Fruit fly (Drosophila melanogaster) whole organism, embryonic: ENCODE data around the gene Lrch.

Experiments
- Antp ChIP-seq: fragments of 200-800 bp; sonication (Bioruptor generic); optimal IDR thresholded peaks from 3 replicates; lab custom pipeline; 2016; ENCODE audit warnings: missing biosample characterization, missing genetic modification characterization
- BEAF-32 ChIP-seq: fragments of 200-800 bp; sonication (Bioruptor generic); optimal IDR thresholded peaks from 3 replicates; lab custom pipeline; 2017; ENCODE audit warnings: missing biosample characterization, missing genetic modification characterization, mild to moderate bottlenecking, moderate library complexity, missing genetic modification reagents
- CG11085 ChIP-seq: fragments of 200-800 bp; sonication (Bioruptor generic); IDR thresholded peaks from 2 replicates; pipeline ENCODE4 v1.3.6; 2022; ENCODE audit warnings: missing biosample characterization, missing genetic modification characterization
- CG12744 ChIP-seq: fragments of 200-800 bp; sonication (Bioruptor generic); optimal IDR thresholded peaks from 2 replicates; lab custom pipeline; 2016; ENCODE audit warnings: missing biosample characterization, missing genetic modification characterization
- CG15011 ChIP-seq: fragments of 200-800 bp; sonication (Bioruptor generic); optimal IDR thresholded peaks from 3 replicates; lab custom pipeline; 2018; ENCODE audit warnings: missing biosample characterization, mild to moderate bottlenecking, missing genetic modification characterization
- CG1602 ChIP-seq: fragments of 200-800 bp; sonication (Bioruptor generic); optimal IDR thresholded peaks from 3 replicates; lab custom pipeline; 2016; ENCODE audit warnings: missing biosample characterization, missing genetic modification characterization
- CG17612 ChIP-seq: fragments of 200-800 bp; sonication (Bioruptor generic); IDR thresholded peaks from 2 replicates; pipeline ENCODE4 v1.3.6; 2022; ENCODE audit warnings: missing biosample characterization, missing genetic modification characterization
- CG30020 ChIP-seq: fragments of 200-800 bp; optimal IDR thresholded peaks from 2 replicates; lab custom pipeline; 2019; ENCODE audit warnings: missing biosample characterization, mild to moderate bottlenecking, missing genetic modification characterization, moderate library complexity
- CG30403 ChIP-seq: fragments of 200-800 bp; sonication (Bioruptor generic); optimal IDR thresholded peaks from 3 replicates; lab custom pipeline; 2016; ENCODE audit warnings: missing biosample characterization, missing genetic modification characterization
- CG3163 ChIP-seq: fragments of 200-800 bp; sonication (Bioruptor generic); optimal IDR thresholded peaks from 3 replicates; lab custom pipeline; 2016; ENCODE audit warnings: missing biosample characterization, missing genetic modification characterization
- CG3281 ChIP-seq: fragments of 200-800 bp; sonication (Bioruptor generic); optimal IDR thresholded peaks from 3 replicates; lab custom pipeline; 2017; ENCODE audit warnings: missing biosample characterization, mild to moderate bottlenecking, missing genetic modification characterization
- CG6654 ChIP-seq: fragments of 200-800 bp; sonication (Bioruptor generic); optimal IDR thresholded peaks from 2 replicates; lab custom pipeline; 2017; ENCODE audit warnings: missing biosample characterization, mild to moderate bottlenecking, missing genetic modification characterization
- CG8359 ChIP-seq: fragments of 200-800 bp; sonication (Bioruptor generic); optimal IDR thresholded peaks from 2 replicates; lab custom pipeline; 2017; ENCODE audit warnings: missing biosample characterization, mild to moderate bottlenecking, missing genetic modification characterization, borderline replicate concordance
- CG8944 ChIP-seq: fragments of 200-800 bp; sonication (Bioruptor generic); optimal IDR thresholded peaks from 3 replicates; lab custom pipeline; 2016; ENCODE audit warnings: missing biosample characterization, missing genetic modification characterization
- CG9437 ChIP-seq: fragments of 200-800 bp; sonication (Bioruptor generic); optimal IDR thresholded peaks from 2 replicates; lab custom pipeline; 2018; ENCODE audit warnings: missing biosample characterization, mild to moderate bottlenecking, missing genetic modification characterization
- CG9727 ChIP-seq: fragments of 200-800 bp; sonication (Bioruptor generic); optimal IDR thresholded peaks from 3 replicates; lab custom pipeline; 2017; ENCODE audit warnings: missing biosample characterization, mild to moderate bottlenecking, missing genetic modification characterization
- CG9817 ChIP-seq: fragments of 200-800 bp; sonication (Bioruptor generic); optimal IDR thresholded peaks from 2 replicates; lab custom pipeline; 2018; ENCODE audit warnings: missing biosample characterization, mild to moderate bottlenecking, missing genetic modification characterization, moderate library complexity
- Chrac-16 ChIP-seq: fragments of 200-800 bp; sonication (Bioruptor generic); optimal IDR thresholded peaks from 3 replicates; lab custom pipeline; 2016; ENCODE audit warnings: missing biosample characterization, missing genetic modification characterization
- Dbx ChIP-seq: fragments of 200-800 bp; sonication (Bioruptor generic); IDR thresholded peaks from 3 replicates; pipeline ENCODE4 v1.3.6; 2022; ENCODE audit warnings: missing biosample characterization, missing genetic modification characterization
- Dp ChIP-seq: fragments of 200-800 bp; sonication (Bioruptor generic); optimal IDR thresholded peaks from 2 replicates; lab custom pipeline; 2018; ENCODE audit warnings: missing biosample characterization, mild to moderate bottlenecking, missing genetic modification characterization, moderate library complexity
- HLH54F ChIP-seq: fragments of 200-800 bp; sonication (Bioruptor generic); optimal IDR thresholded peaks from 3 replicates; lab custom pipeline; 2016; ENCODE audit warnings: missing biosample characterization, missing genetic modification characterization
- Lhr ChIP-seq: fragments of 200-800 bp; sonication (Bioruptor generic); optimal IDR thresholded peaks from 3 replicates; lab custom pipeline; 2017; ENCODE audit warnings: mild to moderate bottlenecking, missing biosample characterization, missing genetic modification reagents, missing genetic modification characterization
- Mes4 ChIP-seq: fragments of 200-800 bp; sonication (Bioruptor generic); optimal IDR thresholded peaks from 2 replicates; lab custom pipeline; 2016; ENCODE audit warnings: missing biosample characterization, missing genetic modification characterization
- Nf-YC ChIP-seq: fragments of 200-800 bp; optimal IDR thresholded peaks from 3 replicates; lab custom pipeline; 2019; ENCODE audit warnings: missing biosample characterization, mild to moderate bottlenecking, missing genetic modification characterization, moderate library complexity
- Usf ChIP-seq: fragments of 200-800 bp; sonication (Bioruptor generic); optimal IDR thresholded peaks from 2 replicates; lab custom pipeline; 2017; ENCODE audit warnings: missing genotype, missing biosample characterization, missing genetic modification characterization
- al ChIP-seq: fragments of 200-800 bp; sonication (Bioruptor generic); IDR thresholded peaks from 2 replicates; pipeline ENCODE4 v1.3.6; 2022; ENCODE audit warnings: missing biosample characterization, missing genetic modification characterization
- chn ChIP-seq: fragments of 200-800 bp; sonication (Bioruptor generic); optimal IDR thresholded peaks from 2 replicates; lab custom pipeline; 2016; ENCODE audit warnings: missing biosample characterization, missing genetic modification characterization
- dati ChIP-seq: fragments of 200-800 bp; sonication (Bioruptor generic); IDR thresholded peaks from 2 replicates; pipeline ENCODE4 v1.3.6; 2022; ENCODE audit warnings: missing biosample characterization, missing genetic modification characterization
- fd102C ChIP-seq: fragments of 200-800 bp; sonication (Bioruptor generic); optimal IDR thresholded peaks from 2 replicates; lab custom pipeline; 2018; ENCODE audit warnings: missing biosample characterization, mild to moderate bottlenecking, missing genetic modification characterization, moderate library complexity
- ftz-f1 ChIP-seq: fragments of 200-800 bp; sonication (Bioruptor generic); optimal IDR thresholded peaks from 2 replicates; lab custom pipeline; 2016; ENCODE audit warnings: missing biosample characterization, missing genetic modification characterization
- gce ChIP-seq: fragments of 200-800 bp; sonication (Bioruptor generic); IDR thresholded peaks from 3 replicates; pipeline ENCODE4 v1.3.6; 2022; ENCODE audit warnings: missing biosample characterization, missing genetic modification characterization
- gem ChIP-seq: fragments of 200-800 bp; sonication (Bioruptor generic); optimal IDR thresholded peaks from 2 replicates; lab custom pipeline; 2019; ENCODE audit warnings: missing biosample characterization, mild to moderate bottlenecking, missing genetic modification characterization, moderate library complexity
- ham ChIP-seq: fragments of 200-800 bp; sonication (Bioruptor generic); IDR thresholded peaks from 2 replicates; pipeline ENCODE4 v1.3.6; 2022; ENCODE audit warnings: missing biosample characterization, missing genetic modification characterization
- ind ChIP-seq: fragments of 200-800 bp; sonication (Bioruptor generic); optimal IDR thresholded peaks from 3 replicates; lab custom pipeline; 2016; ENCODE audit warnings: missing biosample characterization, missing genetic modification characterization
- mld ChIP-seq: fragments of 200-800 bp; sonication (Bioruptor generic); IDR thresholded peaks from 3 replicates; pipeline ENCODE4 v1.3.6; 2022; ENCODE audit warnings: missing biosample characterization, missing genetic modification characterization; ENCODE audit not compliant: partially characterized antibody
- nmo ChIP-seq: fragments of 200-800 bp; sonication (Bioruptor generic); optimal IDR thresholded peaks from 2 replicates; lab custom pipeline; 2018; ENCODE audit warnings: missing biosample characterization, mild to moderate bottlenecking, missing genetic modification characterization, moderate library complexity
- otp ChIP-seq: fragments of 200-800 bp; sonication (Bioruptor generic); IDR thresholded peaks from 3 replicates; pipeline ENCODE4, ENCODE4 v1.3.6; 2022; ENCODE audit warnings: missing biosample characterization, missing genetic modification characterization
- pb ChIP-seq: fragments of 200-800 bp; sonication (Bioruptor generic); optimal IDR thresholded peaks from 3 replicates; lab custom pipeline; 2016; ENCODE audit warnings: missing biosample characterization, missing genetic modification characterization
- pnt ChIP-seq: fragments of 200-800 bp; sonication (Bioruptor generic); optimal IDR thresholded peaks from 3 replicates; lab custom pipeline; 2016; ENCODE audit warnings: missing biosample characterization, missing genetic modification characterization
- pros ChIP-seq: fragments of 200-800 bp; sonication (Bioruptor generic); optimal IDR thresholded peaks from 3 replicates; lab custom pipeline; 2019; ENCODE audit warnings: missing biosample characterization, mild to moderate bottlenecking, missing genetic modification characterization, moderate library complexity
- psq ChIP-seq: fragments of 200-800 bp; sonication (Bioruptor generic); optimal IDR thresholded peaks from 2 replicates; lab custom pipeline; 2017; ENCODE audit warnings: missing biosample characterization, missing genetic modification characterization
- pzg ChIP-seq: fragments of 200-800 bp; sonication (Bioruptor generic); optimal IDR thresholded peaks from 3 replicates; lab custom pipeline; 2018; ENCODE audit warnings: missing biosample characterization, mild to moderate bottlenecking, missing genetic modification characterization, moderate library complexity
- sna ChIP-seq: fragments of 200-800 bp; sonication (Bioruptor generic); IDR thresholded peaks from 2 replicates; pipeline ENCODE4 v1.3.6; 2022; ENCODE audit warnings: missing biosample characterization, missing genetic modification characterization; ENCODE audit not compliant: partially characterized antibody
- tgo ChIP-seq: fragments of 200-800 bp; sonication (Bioruptor generic); IDR thresholded peaks from 3 replicates; pipeline ENCODE4 v1.3.6; 2022; ENCODE audit warnings: missing biosample characterization, missing genetic modification characterization
- tin ChIP-seq: fragments of 200-800 bp; sonication (Bioruptor generic); optimal IDR thresholded peaks from 3 replicates; lab custom pipeline; 2016; ENCODE audit warnings: missing biosample characterization, missing genetic modification characterization
- ttk ChIP-seq: fragments of 200-800 bp; sonication (Bioruptor generic); IDR thresholded peaks from 2 replicates; pipeline ENCODE4 v2.1.2; 2022; ENCODE audit warnings: missing biosample characterization, missing genetic modification characterization
- unc-4 ChIP-seq: fragments of 200-800 bp; sonication (Bioruptor generic); IDR thresholded peaks from 2 replicates; pipeline ENCODE4 v1.3.6; 2022; ENCODE audit warnings: missing biosample characterization, missing genetic modification characterization; ENCODE audit not compliant: partially characterized antibody
- vfl ChIP-seq: fragments of 200-800 bp; sonication (Bioruptor generic); optimal IDR thresholded peaks from 2 replicates; lab custom pipeline; 2016; ENCODE audit warnings: missing biosample characterization, missing genetic modification characterization
- vnd ChIP-seq: fragments of 200-800 bp; sonication (Bioruptor generic); IDR thresholded peaks from 3 replicates; pipeline ENCODE4 v1.3.6; 2022; ENCODE audit warnings: missing biosample characterization, missing genetic modification characterization; ENCODE audit not compliant: partially characterized antibody
- vvl ChIP-seq: fragments of 200-800 bp; sonication (Bioruptor generic); IDR thresholded peaks from 2 replicates; pipeline ENCODE4 v1.3.6; 2022; ENCODE audit warnings: missing biosample characterization, missing genetic modification characterization

Lrch gene

dm6 chr2L:17383588-17384308, at the start of gene Lrch:
Lrch (minus strand) TSS chr2L:17384115.
- no peak for TF ChIP-seq CG30403 (GFP tag; lab: Kevin White, UChicago)
- peak; percentile 83 for TF ChIP-seq pros (GFP tag; lab: Kevin White, UChicago)
- TF ChIP-seq tgo (GFP tag; lab: Robert Waterston, UW) = no peak
- TF ChIP-seq pnt (GFP tag; lab: Kevin White, UChicago) = no peak
- TF ChIP-seq fd102C (GFP tag; lab: Kevin White, UChicago) = no peak
- TF ChIP-seq CG9437 = peak; percentile 6
- no peak for TF ChIP-seq CG9817 (tag; lab: Kevin White, UChicago)
- TF ChIP-seq Usf (GFP tag; lab: Kevin White, UChicago) = no peak
- TF ChIP-seq chn = no peak
- TF ChIP-seq unc-4 = peak; percentile 67
- peak; percentile 59 for TF ChIP-seq Nf-YC (tag; lab: Kevin White, UChicago)
- no peak for TF ChIP-seq Antp (GFP tag; lab: Kevin White, UChicago)
- TF ChIP-seq vnd = peak; percentile 56; the same call in 2 of the 3 replicates
- TF ChIP-seq al (GFP tag; lab: Robert Waterston, UW) = no peak
- no peak for TF ChIP-seq dati
- peak; percentile 87 for TF ChIP-seq Dp
- TF ChIP-seq vvl = peak; percentile 63; the same call in 1 of the 2 replicates
- no peak for TF ChIP-seq CG8359 (GFP tag; lab: Kevin White, UChicago)
- no peak for TF ChIP-seq CG11085
- TF ChIP-seq Lhr = no peak
- TF ChIP-seq gem (tag; lab: Kevin White, UChicago) = no peak
- TF ChIP-seq vfl (GFP tag; lab: Kevin White, UChicago) = no peak
- no peak for TF ChIP-seq CG12744 (GFP tag; lab: Kevin White, UChicago)
- TF ChIP-seq CG30020 (tag; lab: Kevin White, UChicago) = no peak
- no peak for TF ChIP-seq gce
- TF ChIP-seq Chrac-16 (GFP tag; lab: Kevin White, UChicago) = no peak
- peak; percentile 58; the same call in 2 of the 3 replicates for TF ChIP-seq mld (GFP tag; lab: Robert Waterston, UW)
- TF ChIP-seq pb (GFP tag; lab: Kevin White, UChicago) = no peak
- TF ChIP-seq CG1602 (GFP tag; lab: Kevin White, UChicago) = no peak
- TF ChIP-seq ham (GFP tag; lab: Robert Waterston, UW) = no peak
- no peak for TF ChIP-seq HLH54F (GFP tag; lab: Kevin White, UChicago)
- no peak for TF ChIP-seq CG9727
- no peak for TF ChIP-seq CG17612 (GFP tag; lab: Robert Waterston, UW)
- peak; percentile 7 for TF ChIP-seq tin
- peak; percentile 41; the same call in 1 of the 3 replicates for TF ChIP-seq Dbx (GFP tag; lab: Robert Waterston, UW)
- no peak for TF ChIP-seq ttk (GFP tag; lab: Robert Waterston, UW)
- TF ChIP-seq CG6654 (GFP tag; lab: Kevin White, UChicago) = no peak
- TF ChIP-seq CG15011 (GFP tag; lab: Kevin White, UChicago) = no peak
- TF ChIP-seq otp (GFP tag; lab: Robert Waterston, UW) = peak; percentile 58; the same call in 2 of the 3 replicates
- TF ChIP-seq CG3281 (GFP tag; lab: Kevin White, UChicago) = no peak
- TF ChIP-seq CG3163 = peak; percentile 33
- peak; percentile 78 for TF ChIP-seq psq
- no peak for TF ChIP-seq ftz-f1
- TF ChIP-seq nmo (GFP tag; lab: Kevin White, UChicago) = no peak
- no peak for TF ChIP-seq BEAF-32
- TF ChIP-seq pzg (GFP tag; lab: Kevin White, UChicago) = peak; percentile 50
- TF ChIP-seq Mes4 (GFP tag; lab: Kevin White, UChicago) = peak; percentile 21
- peak; percentile 34; the same call in 1 of the 2 replicates for TF ChIP-seq sna (GFP tag; lab: Robert Waterston, UW)
- no peak for TF ChIP-seq CG8944
- TF ChIP-seq ind (GFP tag; lab: Kevin White, UChicago) = no peak
